Fruit fly (Drosophila melanogaster) whole organism, wandering third instar larva: ENCODE measurements around the gene Unc-115a.

Experiments used
- Abd-B ChIP-seq: fragments of >200 bp; optimal IDR thresholded peaks from 2 replicates; lab custom pipeline; 2017; ENCODE audit warnings: missing biosample characterization, missing genetic modification characterization
- CG32264 ChIP-seq: fragments of 200-800 bp; sonication (Bioruptor generic); optimal IDR thresholded peaks from 2 replicates; lab custom pipeline; 2016; ENCODE audit warnings: missing biosample characterization, missing genetic modification characterization
- CG9705 ChIP-seq: fragments of 200-800 bp; sonication (Bioruptor generic); optimal IDR thresholded peaks from 2 replicates; lab custom pipeline; 2018; ENCODE audit warnings: missing biosample characterization, mild to moderate bottlenecking, missing genetic modification characterization
- N ChIP-seq: fragments of >200 bp; optimal IDR thresholded peaks from 2 replicates; lab custom pipeline; 2018; ENCODE audit warnings: missing biosample characterization, missing external identifiers, missing genetic modification characterization
- OdsH ChIP-seq: fragments of 200-800 bp; sonication (Bioruptor generic); optimal IDR thresholded peaks from 2 replicates; lab custom pipeline; 2016; ENCODE audit warnings: missing biosample characterization, mild to moderate bottlenecking, missing genetic modification characterization
- dl ChIP-seq, 2 experiments: fragments of 175-275, 200-275 bp in 1 of 2; fragments of 200-275 bp in 1 of 2; sonication (Bioruptor generic); optimal IDR thresholded peaks; lab custom pipeline; 2018; ENCODE audit warnings: mild to moderate bottlenecking in 2 of 2, missing biosample characterization in 2 of 2, missing genetic modification characterization in 2 of 2, moderate library complexity in 2 of 2; ENCODE audit not compliant: partially characterized antibody in 2 of 2, insufficient read depth in 1 of 2
- ey ChIP-seq: fragments of 200-800 bp; sonication (Bioruptor generic); optimal IDR thresholded peaks from 2 replicates; lab custom pipeline; 2016; ENCODE audit warnings: missing biosample characterization, missing genetic modification characterization
- fru ChIP-seq: fragments of 200-800 bp; sonication (Bioruptor generic); optimal IDR thresholded peaks from 3 replicates; lab custom pipeline; 2016; ENCODE audit warnings: missing biosample characterization, mild to moderate bottlenecking, missing genetic modification characterization
- h ChIP-seq: fragments of 200-800 bp; sonication (Bioruptor generic); optimal IDR thresholded peaks from 3 replicates; lab custom pipeline; 2016; ENCODE audit warnings: missing biosample characterization, mild to moderate bottlenecking, missing genetic modification characterization
- jim ChIP-seq: fragments of 175-275, 200-325 bp; sonication (Bioruptor generic); optimal IDR thresholded peaks from 2 replicates; lab custom pipeline; 2016; ENCODE audit warnings: missing biosample characterization, mild to moderate bottlenecking, missing genetic modification characterization
- pan ChIP-seq: fragments of >200 bp; optimal IDR thresholded peaks from 2 replicates; lab custom pipeline; 2017

dm6 chr3R:9674968-9675573, 30.1 kb downstream of the Unc-115a start, which contains the start of gene Nepl12:
- no peak for TF ChIP-seq Abd-B (GFP tag; lab: Kevin White, UChicago)
- TF ChIP-seq OdsH: peak; percentile 19
- TF ChIP-seq N (GFP tag; lab: Kevin White, UChicago): no peak
- no peak for TF ChIP-seq fru (GFP tag; lab: Kevin White, UChicago)
- no peak for TF ChIP-seq CG9705
- TF ChIP-seq h: no peak
- no peak for TF ChIP-seq pan (lab: Kevin White, UChicago)
- no peak for TF ChIP-seq dl (GFP tag; optimal IDR thresholded peaks at IDR 0.05; lab: Kevin White, UChicago; ENCODE audit: insufficient read depth in 1 of 2, partially characterized antibody in 2 of 2)
- TF ChIP-seq CG32264 (GFP tag; lab: Kevin White, UChicago): peak; percentile 31
- TF ChIP-seq ey: peak; percentile 61
- peak; percentile 9 for TF ChIP-seq jim
